Fruit fly (Drosophila melanogaster) whole organism, wandering third instar larva: Measurements from ENCODE around the gene Cow.
A peak's percentile ranks its signal among the peaks of the same experiment; 100 is the strongest.

Experiments
- Abd-B ChIP-seq: fragments of >200 bp; optimal IDR thresholded peaks from 2 replicates; lab custom pipeline; 2017; ENCODE audit warnings: missing biosample characterization, missing genetic modification characterization
- CG32264 ChIP-seq: fragments of 200-800 bp; sonication (Bioruptor generic); optimal IDR thresholded peaks from 2 replicates; lab custom pipeline; 2016; ENCODE audit warnings: missing biosample characterization, missing genetic modification characterization
- CG9705 ChIP-seq: fragments of 200-800 bp; sonication (Bioruptor generic); optimal IDR thresholded peaks from 2 replicates; lab custom pipeline; 2018; ENCODE audit warnings: missing biosample characterization, mild to moderate bottlenecking, missing genetic modification characterization
- Dif ChIP-seq: fragments of 200-275, 200-300 bp; sonication (Bioruptor generic); optimal IDR thresholded peaks from 2 replicates; lab custom pipeline; 2018; ENCODE audit warnings: missing biosample characterization, missing genetic modification characterization; ENCODE audit not compliant: partially characterized antibody
- HLH106 ChIP-seq: fragments of 200-800 bp; optimal IDR thresholded peaks from 3 replicates; lab custom pipeline; 2019; ENCODE audit warnings: missing biosample characterization, mild to moderate bottlenecking, missing genetic modification characterization, moderate library complexity
- Hr78 ChIP-seq: fragments of >200 bp; optimal IDR thresholded peaks from 2 replicates; lab custom pipeline; 2017; ENCODE audit warnings: missing biosample characterization, missing genetic modification characterization
- Hr83 ChIP-seq: fragments of 200-300 bp; sonication (Bioruptor generic); optimal IDR thresholded peaks from 2 replicates; lab custom pipeline; 2016; ENCODE audit warnings: missing biosample characterization, mild to moderate bottlenecking, missing genetic modification characterization, moderate library complexity; ENCODE audit not compliant: poor library complexity, severe bottlenecking
- Jra ChIP-seq: sonication (Bioruptor generic); optimal IDR thresholded peaks from 2 replicates; lab custom pipeline; 2016; ENCODE audit warnings: missing biosample characterization, missing genetic modification characterization
- Mio ChIP-seq: sonication (Bioruptor generic); optimal IDR thresholded peaks from 2 replicates; lab custom pipeline; 2016; ENCODE audit warnings: missing biosample characterization, missing genetic modification characterization
- Myc ChIP-seq: fragments of >200 bp; optimal IDR thresholded peaks from 2 replicates; lab custom pipeline; 2017
- N ChIP-seq: fragments of >200 bp; optimal IDR thresholded peaks from 2 replicates; lab custom pipeline; 2018; ENCODE audit warnings: missing biosample characterization, missing external identifiers, missing genetic modification characterization
- Rel ChIP-seq, 2 experiments: fragments of 200-800 bp; sonication (Bioruptor generic) in 1 of 2; optimal IDR thresholded peaks; 2 replicates in 1 of 2; 3 replicates in 1 of 2; lab custom pipeline; 2016 to 2019; ENCODE audit warnings: mild to moderate bottlenecking in 2 of 2, missing biosample characterization in 2 of 2, missing genetic modification characterization in 2 of 2, moderate library complexity in 1 of 2
- Sp1 ChIP-seq: fragments of 200-800 bp; sonication (Bioruptor generic); optimal IDR thresholded peaks from 3 replicates; lab custom pipeline; 2019; ENCODE audit warnings: missing biosample characterization, mild to moderate bottlenecking, missing genetic modification characterization, moderate library complexity
- Vsx2 ChIP-seq: fragments of 200-300, 225-300 bp; sonication (Bioruptor generic); optimal IDR thresholded peaks from 2 replicates; lab custom pipeline; 2018; ENCODE audit warnings: missing biosample characterization, missing genetic modification characterization; ENCODE audit not compliant: partially characterized antibody
- br ChIP-seq: fragments of 200-800 bp; sonication (Bioruptor generic); optimal IDR thresholded peaks from 2 replicates; lab custom pipeline; 2016; ENCODE audit warnings: missing biosample characterization, missing genetic modification characterization
- dl ChIP-seq, 2 experiments: fragments of 175-275, 200-275 bp in 1 of 2; fragments of 200-275 bp in 1 of 2; sonication (Bioruptor generic); optimal IDR thresholded peaks; lab custom pipeline; 2018; ENCODE audit warnings: mild to moderate bottlenecking in 2 of 2, missing biosample characterization in 2 of 2, missing genetic modification characterization in 2 of 2, moderate library complexity in 2 of 2; ENCODE audit not compliant: partially characterized antibody in 2 of 2, insufficient read depth in 1 of 2
- dsf ChIP-seq: sonication (Bioruptor generic); optimal IDR thresholded peaks from 2 replicates; lab custom pipeline; 2016; ENCODE audit warnings: missing biosample characterization, missing genetic modification characterization, borderline replicate concordance
- ey ChIP-seq: fragments of 200-800 bp; sonication (Bioruptor generic); optimal IDR thresholded peaks from 2 replicates; lab custom pipeline; 2016; ENCODE audit warnings: missing biosample characterization, missing genetic modification characterization
- foxo ChIP-seq, 2 experiments: fragments of 200-800 bp; sonication (Bioruptor generic); optimal IDR thresholded peaks; 2 replicates in 1 of 2; 3 replicates in 1 of 2; lab custom pipeline; 2016 to 2017; ENCODE audit warnings: missing biosample characterization in 2 of 2, missing genetic modification characterization in 2 of 2
- fru ChIP-seq: fragments of 200-800 bp; sonication (Bioruptor generic); optimal IDR thresholded peaks from 3 replicates; lab custom pipeline; 2016; ENCODE audit warnings: missing biosample characterization, mild to moderate bottlenecking, missing genetic modification characterization
- h ChIP-seq: fragments of 200-800 bp; sonication (Bioruptor generic); optimal IDR thresholded peaks from 3 replicates; lab custom pipeline; 2016; ENCODE audit warnings: missing biosample characterization, mild to moderate bottlenecking, missing genetic modification characterization
- jim ChIP-seq: fragments of 175-275, 200-325 bp; sonication (Bioruptor generic); optimal IDR thresholded peaks from 2 replicates; lab custom pipeline; 2016; ENCODE audit warnings: missing biosample characterization, mild to moderate bottlenecking, missing genetic modification characterization
- lola ChIP-seq: fragments of >200 bp; optimal IDR thresholded peaks from 2 replicates; lab custom pipeline; 2017; ENCODE audit warnings: missing biosample characterization, missing genetic modification characterization
- pan ChIP-seq: fragments of >200 bp; optimal IDR thresholded peaks from 2 replicates; lab custom pipeline; 2017
- psq ChIP-seq: fragments of 200-800 bp; sonication (Bioruptor generic); optimal IDR thresholded peaks from 3 replicates; lab custom pipeline; 2017; ENCODE audit warnings: missing biosample characterization, mild to moderate bottlenecking, missing genetic modification characterization, moderate library complexity
- tai ChIP-seq: sonication (Bioruptor generic); optimal IDR thresholded peaks from 2 replicates; lab custom pipeline; 2016; ENCODE audit warnings: missing biosample characterization, missing genetic modification characterization
- usp ChIP-seq: fragments of >200 bp; optimal IDR thresholded peaks from 2 replicates; lab custom pipeline; 2017; ENCODE audit warnings: missing biosample characterization, missing genetic modification characterization
- woc ChIP-seq: sonication (Bioruptor generic); optimal IDR thresholded peaks from 2 replicates; lab custom pipeline; 2016; ENCODE audit warnings: missing biosample characterization, mild to moderate bottlenecking, missing genetic modification characterization

Gene Cow

dm6 chr3R:23141678-23142338 lies 29.3 kb upstream of the Cow start, which contains the start of gene hh:
Gene hh (minus strand): TSS chr3R:23141906.
- TF ChIP-seq Vsx2 = peak; percentile 63
- TF ChIP-seq Hr83 = peak; percentile 59
- TF ChIP-seq Dif (GFP tag; lab: Kevin White, UChicago) = peak; percentile 21
- TF ChIP-seq dsf (GFP tag; lab: Kevin White, UChicago) = no peak
- peak; percentile 50 for TF ChIP-seq N (GFP tag; lab: Kevin White, UChicago)
- TF ChIP-seq h (GFP tag; lab: Kevin White, UChicago) = peak; percentile 20
- no peak for TF ChIP-seq CG9705
- TF ChIP-seq Myc = no peak
- peak; percentile 23 for TF ChIP-seq psq (GFP tag; lab: Kevin White, UChicago)
- no peak for TF ChIP-seq tai
- no peak for TF ChIP-seq Mio (GFP tag; lab: Kevin White, UChicago)
- no peak for TF ChIP-seq woc (GFP tag; lab: Kevin White, UChicago)
- TF ChIP-seq Jra = peak; percentile 3
- TF ChIP-seq Rel (GFP tag; optimal IDR thresholded peaks at IDR 0.05; lab: Kevin White, UChicago) = no peak
- TF ChIP-seq Rel (tag; optimal IDR thresholded peaks at IDR 0.05; lab: Kevin White, UChicago) = no peak
- TF ChIP-seq Abd-B (GFP tag; lab: Kevin White, UChicago) = no peak
- TF ChIP-seq dl (GFP tag; optimal IDR thresholded peaks at IDR 0.05; lab: Kevin White, UChicago; ENCODE audit: insufficient read depth in 1 of 2, partially characterized antibody in 2 of 2) = peak in 1 of 2 experiments; percentile 15
- no peak for TF ChIP-seq usp (GFP tag; lab: Kevin White, UChicago)
- no peak for TF ChIP-seq ey (GFP tag; lab: Kevin White, UChicago)
- peak; percentile 11 for TF ChIP-seq fru

dm6 chr3R:23141113-23141512 lies 28.6 kb upstream of the Cow start:
- no peak for TF ChIP-seq jim (GFP tag; lab: Kevin White, UChicago)
- TF ChIP-seq usp (GFP tag; lab: Kevin White, UChicago) = no peak
- no peak for TF ChIP-seq HLH106
- no peak for TF ChIP-seq h (GFP tag; lab: Kevin White, UChicago)
- TF ChIP-seq CG32264 = no peak
- no peak for TF ChIP-seq Sp1
- TF ChIP-seq pan (lab: Kevin White, UChicago) = no peak
- TF ChIP-seq fru = no peak
- TF ChIP-seq Jra = no peak
- no peak for TF ChIP-seq Hr78 (GFP tag; lab: Kevin White, UChicago)
- TF ChIP-seq foxo (GFP tag; optimal IDR thresholded peaks at IDR 0.05; lab: Kevin White, UChicago) = no peak
- no peak for TF ChIP-seq Mio (GFP tag; lab: Kevin White, UChicago)
- no peak for TF ChIP-seq psq (GFP tag; lab: Kevin White, UChicago)
- no peak for TF ChIP-seq Myc
- TF ChIP-seq woc (GFP tag; lab: Kevin White, UChicago) = no peak

- TF ChIP-seq h (GFP tag; lab: Kevin White, UChicago) (peak; percentile 49), br (peak; percentile 43), Dif (GFP tag; lab: Kevin White, UChicago) (no peak), Vsx2 (peak; percentile 37), pan (lab: Kevin White, UChicago) (no peak), psq (GFP tag; lab: Kevin White, UChicago) (no peak), jim (GFP tag; lab: Kevin White, UChicago) (no peak), usp (GFP tag; lab: Kevin White, UChicago) (no peak)
Observed at dm6 chr3R:23140280-23140679, 27.8 kb upstream of the Cow start.

dm6 chr3R:23139634-23140010 lies 27.1 kb upstream of the Cow start:
- TF ChIP-seq Rel (GFP tag; optimal IDR thresholded peaks at IDR 0.05; lab: Kevin White, UChicago) (no peak), Rel (tag; optimal IDR thresholded peaks at IDR 0.05; lab: Kevin White, UChicago) (peak; percentile 70), foxo (GFP tag; optimal IDR thresholded peaks at IDR 0.05; lab: Kevin White, UChicago) (peak in 1 of 2 experiments; percentile 15), h (GFP tag; lab: Kevin White, UChicago) (peak; percentile 4), Vsx2 (no peak)

dm6 chr3R:23138992-23139633 lies 26.6 kb upstream of the Cow start:
- peak; percentile 23 for TF ChIP-seq h (GFP tag; lab: Kevin White, UChicago)
- no peak for TF ChIP-seq psq (GFP tag; lab: Kevin White, UChicago)
- TF ChIP-seq CG32264 = no peak
- no peak for TF ChIP-seq Jra
- no peak for TF ChIP-seq Hr83
- TF ChIP-seq lola = no peak
- TF ChIP-seq dl (GFP tag; optimal IDR thresholded peaks at IDR 0.05; lab: Kevin White, UChicago; ENCODE audit: insufficient read depth in 1 of 2, partially characterized antibody in 2 of 2) = no peak
